Fruit fly (Drosophila melanogaster) whole organism, adult: ENCODE data around the gene Zpr1.

Experiments used
- CG11617 ChIP-seq: fragments of 200-800 bp; sonication (Bioruptor generic); optimal IDR thresholded peaks from 2 replicates; lab custom pipeline; 2017; ENCODE audit warnings: mild to moderate bottlenecking, missing biosample characterization, missing genetic modification reagents, missing genetic modification characterization
- CG1620 ChIP-seq: fragments of 200-800 bp; sonication (Bioruptor generic); optimal IDR thresholded peaks from 2 replicates; lab custom pipeline; 2016; ENCODE audit warnings: missing biosample characterization, missing genetic modification characterization
- CG33017 ChIP-seq: fragments of 200-800 bp; sonication (Bioruptor generic); optimal IDR thresholded peaks from 2 replicates; lab custom pipeline; 2018; ENCODE audit warnings: missing biosample characterization, mild to moderate bottlenecking, missing genetic modification characterization, moderate library complexity
- CG7045 ChIP-seq: fragments of 200-800 bp; sonication (Bioruptor generic); optimal IDR thresholded peaks from 2 replicates; lab custom pipeline; 2017; ENCODE audit warnings: missing biosample characterization, mild to moderate bottlenecking, missing genetic modification characterization
- CG7101 ChIP-seq: fragments of 200-800 bp; sonication (Bioruptor generic); optimal IDR thresholded peaks from 2 replicates; lab custom pipeline; 2018; ENCODE audit warnings: missing biosample characterization, mild to moderate bottlenecking, missing genetic modification characterization, moderate library complexity
- Clk ChIP-seq: fragments of 200-800 bp; sonication (Bioruptor generic); optimal IDR thresholded peaks from 2 replicates; lab custom pipeline; 2017; ENCODE audit warnings: missing biosample characterization, missing genetic modification characterization
- Crg-1 ChIP-seq: fragments of 200-800 bp; sonication (Bioruptor generic); optimal IDR thresholded peaks from 2 replicates; lab custom pipeline; 2016; ENCODE audit warnings: missing biosample characterization, missing genetic modification characterization
- bab1 ChIP-seq: fragments of 200-800 bp; sonication (Bioruptor generic); optimal IDR thresholded peaks from 3 replicates; lab custom pipeline; 2019; ENCODE audit warnings: missing biosample characterization, mild to moderate bottlenecking, missing genetic modification characterization, moderate library complexity
- cic ChIP-seq: fragments of 200-800 bp; sonication (Bioruptor generic); optimal IDR thresholded peaks from 2 replicates; lab custom pipeline; 2017; ENCODE audit warnings: missing biosample characterization, mild to moderate bottlenecking, missing genetic modification characterization, moderate library complexity
- kay ChIP-seq: fragments of 200-800 bp; sonication (Bioruptor generic); peaks from one replicate; lab custom pipeline; 2016; ENCODE audit warnings: missing biosample characterization, missing genetic modification characterization, borderline replicate concordance
- ovo ChIP-seq: fragments of 200-800 bp; sonication (Bioruptor generic); optimal IDR thresholded peaks from 2 replicates; lab custom pipeline; 2016; ENCODE audit warnings: missing biosample characterization, missing genetic modification characterization

- no peak for TF ChIP-seq CG7101 (tag; lab: Kevin White, UChicago)
- TF ChIP-seq CG1620 (GFP tag; lab: Kevin White, UChicago) = no peak
- no peak for TF ChIP-seq CG33017 (tag; lab: Kevin White, UChicago)
- TF ChIP-seq CG7045 = no peak
- TF ChIP-seq Crg-1 (GFP tag; lab: Kevin White, UChicago) = no peak
- TF ChIP-seq CG11617 (GFP tag; lab: Kevin White, UChicago) = no peak
- no peak for TF ChIP-seq ovo (GFP tag; lab: Kevin White, UChicago)
- TF ChIP-seq cic = no peak
- TF ChIP-seq Clk (GFP tag; lab: Kevin White, UChicago) = no peak
- no peak for TF ChIP-seq bab1 (GFP tag; lab: Kevin White, UChicago)
- no peak for TF ChIP-seq kay
Measured at dm6 chrX:9130243-9130642, 31.6 kb downstream of the Zpr1 start.
